Worm (Caenorhabditis elegans): ENCODE measurements around the gene lin-13.

lin-13 gene

DNA sequence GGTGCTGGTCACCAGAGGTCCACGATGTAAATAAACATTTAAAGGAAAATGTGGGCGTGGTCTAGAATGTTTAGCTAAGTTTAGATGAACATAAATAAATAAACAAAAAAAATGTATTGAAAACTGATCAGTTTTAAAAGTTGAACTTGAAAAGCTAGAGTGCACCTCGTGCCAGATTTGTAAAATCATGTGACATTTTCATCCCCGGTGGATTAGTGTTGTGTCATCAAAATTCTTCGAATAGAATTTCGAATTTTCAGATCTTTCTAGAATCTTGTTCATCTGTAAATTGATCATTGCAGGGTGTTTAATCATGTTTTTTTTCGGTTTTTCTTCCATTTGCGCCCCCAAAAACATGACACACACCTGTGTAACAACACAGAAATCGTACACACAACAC lies 17.2 kb upstream of the lin-13 start:
- peak; percentile 13 for TF ChIP-seq unc-55 (GFP tag; optimal IDR thresholded peaks at IDR 0.05)
- no peak for TF ChIP-seq nhr-21 (tag; optimal IDR thresholded peaks at IDR 0.05)

DNA sequence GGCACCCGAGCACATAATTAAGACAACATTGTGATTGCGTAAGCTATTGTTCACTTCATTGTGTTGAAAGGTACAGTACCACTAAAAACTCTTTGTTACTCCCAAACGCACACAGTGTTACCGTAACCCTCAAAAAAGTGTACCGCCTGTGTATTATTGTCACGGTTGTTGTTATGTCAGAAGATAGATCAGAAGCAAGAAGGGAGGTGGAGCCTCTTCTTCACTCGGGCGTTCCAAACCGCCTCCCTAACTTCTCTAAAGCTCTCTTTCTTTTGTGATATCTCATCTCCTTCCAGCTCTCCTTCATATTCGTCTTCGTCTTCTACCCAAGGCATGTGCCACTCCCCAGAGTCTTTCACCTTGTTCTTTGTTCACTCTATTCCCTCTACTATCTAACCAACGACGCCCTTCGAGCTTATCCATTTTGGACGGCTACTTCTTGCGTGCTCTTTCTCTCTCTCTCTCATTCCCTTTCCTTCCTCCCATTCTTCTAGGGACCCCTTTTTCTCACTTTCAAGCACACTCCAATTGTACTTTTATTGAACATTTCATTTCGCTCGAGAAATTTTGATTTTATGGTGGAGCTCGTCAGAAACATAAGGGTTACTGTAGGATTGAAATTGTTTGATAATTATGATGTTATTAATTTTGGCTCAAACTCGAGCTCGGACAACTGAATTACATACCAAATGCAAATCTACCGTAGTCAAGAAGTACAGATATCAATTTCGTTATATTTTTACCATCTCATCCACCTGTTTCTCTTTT lies 16.4 kb upstream of the lin-13 start:
- TF ChIP-seq mdl-1 (tag; optimal IDR thresholded peaks at IDR 0.05) (peak; percentile 17 to 19), C34F6.9 (tag; optimal IDR thresholded peaks at IDR 0.05) (peak; percentile 61), ztf-1 (GFP tag; conservative IDR thresholded peaks at IDR 0.05) (no peak), mab-5 (tag; optimal IDR thresholded peaks at IDR 0.05) (no peak), unc-39 (tag; optimal IDR thresholded peaks at IDR 0.05) (no peak), dmd-4 (tag; optimal IDR thresholded peaks at IDR 0.05) (no peak), sma-9 (GFP tag; optimal IDR thresholded peaks at IDR 0.05) (peak; percentile 13), sma-9 (tag; optimal IDR thresholded peaks at IDR 0.05) (no peak), Y55F3AM.14 (GFP tag; optimal IDR thresholded peaks at IDR 0.05) (no peak), egl-27 (tag; optimal IDR thresholded peaks at IDR 0.05) (no peak), lsy-2 (tag; optimal IDR thresholded peaks at IDR 0.05) (peak in 1 of 2 experiments; percentile 43), F13H6.1 (tag; optimal IDR thresholded peaks at IDR 0.05) (peak; percentile 55), skn-1 (tag; optimal IDR thresholded peaks at IDR 0.05) (no peak), ZK546.5 (tag; optimal IDR thresholded peaks at IDR 0.05) (no peak), nhr-129 (tag; optimal IDR thresholded peaks at IDR 0.05) (peak; percentile 47), gmeb-1 (tag; optimal IDR thresholded peaks at IDR 0.05) (no peak), sma-3 (GFP tag; optimal IDR thresholded peaks at IDR 0.05) (no peak), nhr-77 (tag; optimal IDR thresholded peaks at IDR 0.05) (no peak), aly-2 (tag; optimal IDR thresholded peaks at IDR 0.05) (no peak), crh-2 (tag; optimal IDR thresholded peaks at IDR 0.05) (peak; percentile 33), lin-13 (GFP tag; optimal IDR thresholded peaks at IDR 0.05) (no peak), blmp-1 (tag; optimal IDR thresholded peaks at IDR 0.05; ENCODE audit: insufficient read depth) (no peak), lin-39 (tag; optimal IDR thresholded peaks at IDR 0.05) (no peak), unc-55 (GFP tag; optimal IDR thresholded peaks at IDR 0.05) (peak; percentile 53), elt-3 (tag; optimal IDR thresholded peaks at IDR 0.05) (no peak), ztf-4 (tag; optimal IDR thresholded peaks at IDR 0.05) (peak; percentile 37), nhr-237 (tag; optimal IDR thresholded peaks at IDR 0.05) (no peak)

DNA sequence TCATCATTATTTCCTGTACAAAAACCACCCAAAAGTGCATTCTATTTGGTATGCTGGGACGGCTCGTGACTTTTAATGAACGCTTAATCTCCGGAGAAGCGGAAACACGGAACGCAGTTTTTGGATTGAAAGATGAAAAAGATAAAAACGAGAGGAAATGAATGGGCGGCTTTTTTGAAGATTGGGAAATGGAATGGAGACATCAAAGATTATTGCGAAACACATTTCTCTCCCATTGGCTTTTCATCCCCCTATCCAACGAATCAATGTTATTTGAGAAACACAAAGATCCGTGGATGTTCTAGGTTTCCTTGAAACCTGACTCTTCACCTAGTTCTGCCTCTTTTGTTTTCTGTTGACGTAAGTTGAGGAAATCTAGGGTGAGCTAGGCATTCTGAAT lies 15.1 kb upstream of the lin-13 start:
- TF ChIP-seq nhr-11 (tag; optimal IDR thresholded peaks at IDR 0.05) (no peak), skn-1 (tag; optimal IDR thresholded peaks at IDR 0.05) (no peak), sem-4 (tag; optimal IDR thresholded peaks at IDR 0.05) (peak; percentile 66), nhr-77 (tag; optimal IDR thresholded peaks at IDR 0.05) (no peak), lin-39 (tag; optimal IDR thresholded peaks at IDR 0.05) (no peak), nhr-21 (tag; optimal IDR thresholded peaks at IDR 0.05) (peak; percentile 39), blmp-1 (tag; optimal IDR thresholded peaks at IDR 0.05; ENCODE audit: insufficient read depth) (no peak), sma-3 (GFP tag; optimal IDR thresholded peaks at IDR 0.05) (no peak), nhr-129 (tag; optimal IDR thresholded peaks at IDR 0.05) (no peak), gmeb-1 (tag; optimal IDR thresholded peaks at IDR 0.05) (no peak), ZK546.5 (tag; optimal IDR thresholded peaks at IDR 0.05) (no peak), elt-1 (tag; optimal IDR thresholded peaks at IDR 0.05) (no peak), snpc-4 (tag; optimal IDR thresholded peaks at IDR 0.05) (no peak), aly-2 (tag; optimal IDR thresholded peaks at IDR 0.05) (no peak), ztf-4 (tag; optimal IDR thresholded peaks at IDR 0.05) (no peak), ceh-82 (tag; optimal IDR thresholded peaks at IDR 0.05) (no peak), nhr-25 (tag; optimal IDR thresholded peaks at IDR 0.05) (no peak), sma-9 (GFP tag; optimal IDR thresholded peaks at IDR 0.05) (peak; percentile 69), sma-9 (tag; optimal IDR thresholded peaks at IDR 0.05) (no peak), ceh-16 (tag; optimal IDR thresholded peaks at IDR 0.05) (no peak), unc-62 (GFP tag; optimal IDR thresholded peaks at IDR 0.05) (no peak), nhr-10 (tag; optimal IDR thresholded peaks at IDR 0.05) (no peak), C34F6.9 (tag; optimal IDR thresholded peaks at IDR 0.05) (no peak), nhr-12 (tag; optimal IDR thresholded peaks at IDR 0.05) (no peak), F13H6.1 (tag; optimal IDR thresholded peaks at IDR 0.05) (peak; percentile 27), elt-3 (tag; optimal IDR thresholded peaks at IDR 0.05) (no peak), lin-11 (tag; optimal IDR thresholded peaks at IDR 0.05) (no peak), nhr-237 (tag; optimal IDR thresholded peaks at IDR 0.05) (no peak), dmd-4 (tag; optimal IDR thresholded peaks at IDR 0.05) (no peak), nhr-23 (tag; optimal IDR thresholded peaks at IDR 0.05) (no peak), fos-1 (tag; optimal IDR thresholded peaks at IDR 0.05) (peak; percentile 19), nhr-6 (tag; optimal IDR thresholded peaks at IDR 0.05) (no peak), zag-1 (tag; optimal IDR thresholded peaks at IDR 0.05) (peak; percentile 8), ama-1 (optimal IDR thresholded peaks at IDR 0.05) (no peak), R02D3.7 (tag; optimal IDR thresholded peaks at IDR 0.05) (no peak), crh-2 (tag; optimal IDR thresholded peaks at IDR 0.05) (peak; percentile 24), lin-13 (GFP tag; optimal IDR thresholded peaks at IDR 0.05) (no peak), mdl-1 (tag; optimal IDR thresholded peaks at IDR 0.05) (peak in 1 of 2 experiments; percentile 9), unc-55 (GFP tag; optimal IDR thresholded peaks at IDR 0.05) (peak; percentile 78), mbf-1 (tag; optimal IDR thresholded peaks at IDR 0.05) (no peak), lsy-2 (tag; optimal IDR thresholded peaks at IDR 0.05) (peak in 1 of 2 experiments; percentile 28), ztf-1 (GFP tag; conservative IDR thresholded peaks at IDR 0.05) (no peak), Y55F3AM.14 (GFP tag; optimal IDR thresholded peaks at IDR 0.05) (no peak)

All from whole organism, L2 larva.